Worm (Caenorhabditis elegans) whole organism, L2 larva: Measurements from ENCODE around the gene twk-4.

Experiments used
- alr-1 ChIP-seq: fragments of 150-350 bp; optimal IDR thresholded peaks from 2 replicates; lab custom pipeline; 2014; ENCODE audit warnings: missing biosample characterization, missing genetic modification characterization
- aly-2 ChIP-seq: fragments of 150-350 bp; optimal IDR thresholded peaks from 2 replicates; lab custom pipeline; 2014; ENCODE audit warnings: missing biosample characterization, missing genetic modification characterization
- ama-1 ChIP-seq: fragments of 150-350 bp; optimal IDR thresholded peaks from 2 replicates; lab custom pipeline; 2018; ENCODE audit warnings: inconsistent platforms
- blmp-1 ChIP-seq: sonication (generic microtip); optimal IDR thresholded peaks from 2 replicates; lab custom pipeline; 2017; ENCODE audit warnings: missing genetic modification characterization, mild to moderate bottlenecking, missing compliant biosample characterization, antibody characterized with exemption, moderate library complexity; ENCODE audit not compliant: insufficient read depth
- lin-39 ChIP-seq: fragments of 150-350 bp; optimal IDR thresholded peaks from 2 replicates; lab custom pipeline; 2014; ENCODE audit warnings: missing biosample characterization, missing genetic modification reagents, missing genetic modification characterization
- lsy-2 ChIP-seq, 2 experiments: fragments of 150-350 bp in 1 of 2; sonication (generic microtip) in 1 of 2; optimal IDR thresholded peaks; 2 replicates each; lab custom pipeline; 2014 to 2017; ENCODE audit warnings: missing biosample characterization in 2 of 2, missing genetic modification characterization in 2 of 2
- nhr-10 ChIP-seq: sonication (generic microtip); optimal IDR thresholded peaks from 2 replicates; lab custom pipeline; 2017; ENCODE audit warnings: missing biosample characterization, missing genetic modification characterization
- nhr-237 ChIP-seq: fragments of 150-350 bp; optimal IDR thresholded peaks from 2 replicates; lab custom pipeline; 2014; ENCODE audit warnings: missing biosample characterization, missing genetic modification characterization
- skn-1 ChIP-seq: sonication (generic microtip); optimal IDR thresholded peaks from 2 replicates; lab custom pipeline; 2017; ENCODE audit warnings: missing biosample characterization, missing genetic modification characterization
- ztf-11 ChIP-seq: sonication (generic microtip); optimal IDR thresholded peaks from 2 replicates; lab custom pipeline; 2017; ENCODE audit warnings: missing biosample characterization, missing genetic modification characterization

ce11 chrII:9135878-9136277 is 58.2 kb downstream of the twk-4 start, which contains the start of gene nlp-78:
- TF ChIP-seq nhr-10 (no peak), ztf-11 (tag; lab: Kevin White, UChicago) (no peak), aly-2 (tag; lab: Kevin White, UChicago) (no peak), skn-1 (tag; lab: Kevin White, UChicago) (no peak), ama-1 (lab: Kevin White, UChicago) (no peak), nhr-237 (tag; lab: Kevin White, UChicago) (no peak), blmp-1 (tag; lab: Kevin White, UChicago) (no peak), lin-39 (tag; lab: Kevin White, UChicago) (no peak), alr-1 (tag; lab: Kevin White, UChicago) (no peak), lsy-2 (tag; optimal IDR thresholded peaks at IDR 0.05; lab: Kevin White, UChicago) (no peak)
